Worm (Caenorhabditis elegans): ENCODE results near the gene F36F12.1.
A peak's percentile ranks its signal among the peaks of the same experiment; 100 is the strongest.

Gene F36F12.1

ce11 chrV:2066780-2067179 is 36.2 kb downstream of the F36F12.1 start, which contains the start of gene nhr-86 (continued):
- TF ChIP-seq daf-16 (GFP tag; optimal IDR thresholded peaks at IDR 0.05) (no peak), daf-16 (tag; optimal IDR thresholded peaks at IDR 0.05) (peak; percentile 7), unc-62 (GFP tag; optimal IDR thresholded peaks at IDR 0.05 in 1 of 2) (peak in 1 of 2 experiments; percentile 33), unc-62 (tag; optimal IDR thresholded peaks at IDR 0.05) (no peak), mxl-2 (GFP tag; conservative IDR thresholded peaks at IDR 0.05) (no peak)

- TF ChIP-seq nhr-28 (tag; optimal IDR thresholded peaks at IDR 0.05) (peak; percentile 30), nhr-111 (GFP tag; optimal IDR thresholded peaks at IDR 0.05) (no peak), pqm-1 (tag; optimal IDR thresholded peaks at IDR 0.05) (peak; percentile 29)
Observed at ce11 chrV:2057324-2057723, 45.7 kb downstream of the F36F12.1 start, which contains the start of gene comt-3. Gene comt-3 (plus strand): TSS chrV:2057537.

DNA sequence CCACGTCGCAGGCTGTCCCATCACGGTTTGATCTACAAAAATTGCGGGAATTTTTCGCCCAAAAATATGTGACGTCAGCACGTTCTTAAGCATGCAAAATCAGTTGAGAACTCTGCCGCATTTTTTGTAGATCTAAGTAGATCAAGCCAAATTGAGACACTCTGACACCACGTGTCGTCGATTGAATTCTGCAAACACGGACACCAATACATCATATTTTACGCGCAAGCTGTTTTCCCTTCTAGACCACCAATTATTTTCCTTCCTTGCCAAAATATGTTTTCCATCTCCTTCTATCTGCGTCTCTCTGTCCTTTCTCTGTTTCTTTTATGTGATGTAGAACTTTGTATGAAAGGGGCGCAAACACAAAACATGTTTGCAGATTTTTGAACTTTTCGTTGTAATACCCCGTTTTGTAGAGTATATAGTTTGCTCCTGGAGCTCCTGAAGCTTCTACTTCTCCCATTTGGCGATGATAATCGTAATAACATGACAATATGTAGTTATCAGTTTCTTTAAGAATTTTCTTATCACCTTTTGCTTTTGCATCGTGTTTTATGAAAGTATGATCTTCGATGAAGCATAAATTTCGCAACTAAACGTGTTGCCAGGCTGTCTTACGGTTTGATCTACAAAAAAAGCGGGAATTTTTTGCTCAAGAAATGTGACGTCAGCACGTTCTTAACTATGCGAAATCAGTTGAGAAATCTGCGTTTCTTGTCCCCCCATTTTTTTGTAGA is 47.1 kb downstream of the F36F12.1 start:
- TF ChIP-seq mdl-1 (tag; optimal IDR thresholded peaks at IDR 0.05) = peak in 1 of 2 experiments; percentile 9
- TF ChIP-seq nhr-42 (GFP tag; IDR thresholded peaks at IDR 0.05) = no peak
- TF ChIP-seq tra-1 (GFP tag; IDR thresholded peaks at IDR 0.05) = no peak
- peak; percentile 57; the same call in 1 of the 2 replicates for TF ChIP-seq dmd-6 (GFP tag; IDR thresholded peaks at IDR 0.05)
- no peak for TF ChIP-seq dpl-1 (GFP tag; optimal IDR thresholded peaks at IDR 0.05)
- no peak for TF ChIP-seq mes-2 (tag; optimal IDR thresholded peaks at IDR 0.05; ENCODE audit: poor library complexity, severe bottlenecking)
- TF ChIP-seq hmg-1.1 (GFP tag; IDR thresholded peaks at IDR 0.05) = peak; percentile 29; the same call in 1 of the 2 replicates
- TF ChIP-seq F37D6.2 (tag; optimal IDR thresholded peaks at IDR 0.05) = no peak
- TF ChIP-seq nhr-41 (GFP tag; IDR thresholded peaks at IDR 0.05) = no peak
- TF ChIP-seq lin-15B (tag; optimal IDR thresholded peaks at IDR 0.05) = no peak
- TF ChIP-seq vab-7 (GFP tag; IDR thresholded peaks at IDR 0.05) = no peak
- no peak for TF ChIP-seq nhr-10 (tag; optimal IDR thresholded peaks at IDR 0.05)
- TF ChIP-seq hif-1 (tag; optimal IDR thresholded peaks at IDR 0.05) = peak in 1 of 2 experiments; percentile 1
- TF ChIP-seq pqm-1 (tag; optimal IDR thresholded peaks at IDR 0.05) = peak; percentile 87
- TF ChIP-seq gei-8 (GFP tag; optimal IDR thresholded peaks at IDR 0.05) = no peak
- peak; percentile 70 for TF ChIP-seq nhr-28 (tag; optimal IDR thresholded peaks at IDR 0.05)
- peak; percentile 8 for TF ChIP-seq nhr-6 (tag; optimal IDR thresholded peaks at IDR 0.05)
- TF ChIP-seq dve-1 (tag; optimal IDR thresholded peaks at IDR 0.05; ENCODE audit: insufficient read depth) = peak; percentile 18
- TF ChIP-seq ceh-28 (tag; optimal IDR thresholded peaks at IDR 0.05) = no peak
- TF ChIP-seq daf-16 (GFP tag; optimal IDR thresholded peaks at IDR 0.05) = peak in 1 of 2 experiments; percentile 40
- peak; percentile 45 for TF ChIP-seq daf-16 (tag; optimal IDR thresholded peaks at IDR 0.05)

DNA sequence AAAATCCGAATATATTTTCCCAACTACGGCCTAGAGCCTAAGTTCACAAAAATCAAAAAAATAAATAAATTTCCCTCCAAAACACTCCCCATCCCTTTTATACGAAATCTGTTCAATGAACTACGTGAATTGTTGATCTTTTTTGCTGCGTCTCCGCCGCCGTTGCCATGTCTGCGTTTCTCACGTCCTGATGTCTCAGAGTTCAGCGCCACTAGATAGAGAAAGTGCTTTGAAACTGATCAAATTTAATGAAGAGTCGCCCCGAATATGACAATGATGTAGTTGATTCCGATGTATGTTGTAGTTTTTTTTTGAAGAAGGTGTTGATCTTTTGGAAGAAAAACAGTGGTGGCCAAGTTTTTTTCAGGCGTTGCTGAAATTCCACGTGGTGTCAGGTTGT is 48.8 kb downstream of the F36F12.1 start:
- TF ChIP-seq dve-1 (tag; optimal IDR thresholded peaks at IDR 0.05; ENCODE audit: insufficient read depth) (peak; percentile 7), nhr-237 (tag; optimal IDR thresholded peaks at IDR 0.05) (no peak), ceh-82 (tag; optimal IDR thresholded peaks at IDR 0.05) (no peak), rbr-2 (tag; optimal IDR thresholded peaks at IDR 0.05) (no peak), R02D3.7 (tag; optimal IDR thresholded peaks at IDR 0.05) (no peak), nhr-28 (tag; optimal IDR thresholded peaks at IDR 0.05) (peak; percentile 72)

DNA sequence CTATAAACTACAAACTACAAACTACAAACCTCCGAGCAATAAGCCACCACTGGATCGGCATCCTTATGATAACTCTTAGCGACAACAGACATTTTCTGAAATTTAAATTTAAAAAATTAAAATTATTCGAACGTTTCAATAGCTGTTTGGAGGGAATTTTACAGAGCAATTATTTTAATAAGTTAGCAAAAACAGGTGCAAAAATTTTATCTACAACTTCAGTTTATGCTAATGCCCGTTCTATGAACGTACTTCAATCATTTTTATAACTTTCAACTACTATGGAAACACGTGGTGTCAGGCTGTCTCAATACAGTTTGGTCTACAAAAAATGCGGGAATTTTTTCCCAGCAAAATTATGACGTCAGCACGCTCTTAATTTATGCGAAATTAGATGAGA is 49.5 kb downstream of the F36F12.1 start, which contains the start of gene comt-5:
TSS of gene comt-5 (minus strand) at position 101 of the 400 bp plus-strand sequence.
- TF ChIP-seq aly-2 (tag; optimal IDR thresholded peaks at IDR 0.05) = no peak
- TF ChIP-seq unc-130 (GFP tag; optimal IDR thresholded peaks at IDR 0.05) = no peak
- TF ChIP-seq daf-16 (GFP tag; optimal IDR thresholded peaks at IDR 0.05) = no peak
- no peak for TF ChIP-seq daf-16 (tag; optimal IDR thresholded peaks at IDR 0.05)
- TF ChIP-seq mep-1 (tag; optimal IDR thresholded peaks at IDR 0.05) = no peak
- no peak for TF ChIP-seq spr-3 (GFP tag; optimal IDR thresholded peaks at IDR 0.05)
- no peak for TF ChIP-seq lin-1 (GFP tag; IDR thresholded peaks at IDR 0.05)
- TF ChIP-seq nhr-111 (GFP tag; optimal IDR thresholded peaks at IDR 0.05) = no peak
- TF ChIP-seq lsy-2 (tag; optimal IDR thresholded peaks at IDR 0.05) = no peak
- no peak for TF ChIP-seq lin-13 (GFP tag; optimal IDR thresholded peaks at IDR 0.05)
- no peak for TF ChIP-seq ceh-28 (tag; optimal IDR thresholded peaks at IDR 0.05)
- no peak for TF ChIP-seq ceh-32 (tag; optimal IDR thresholded peaks at IDR 0.05; ENCODE audit: poor library complexity)
- TF ChIP-seq hlh-11 (tag; optimal IDR thresholded peaks at IDR 0.05) = no peak
- TF ChIP-seq F10B5.3 (tag; optimal IDR thresholded peaks at IDR 0.05) = no peak

All from whole organism, L4 larva.